Worm (Caenorhabditis elegans) whole organism, L3 larva: ENCODE data around the gene dct-5.

Source experiments
- R02D3.7 ChIP-seq: fragments of 150-350 bp; optimal IDR thresholded peaks from 2 replicates; lab custom pipeline; 2014; ENCODE audit warnings: missing biosample characterization, missing genetic modification characterization
- ama-1 ChIP-seq: fragments of 150-350 bp; optimal IDR thresholded peaks from 2 replicates; lab custom pipeline; 2018
- ceh-16 ChIP-seq: sonication (generic microtip); optimal IDR thresholded peaks from 2 replicates; lab custom pipeline; 2017; ENCODE audit warnings: missing biosample characterization, missing genetic modification characterization
- ceh-28 ChIP-seq: fragments of 150-350 bp; optimal IDR thresholded peaks from 2 replicates; lab custom pipeline; 2014; ENCODE audit warnings: missing biosample characterization, missing genetic modification reagents, missing genetic modification characterization
- daf-12 ChIP-seq: fragments of 150-350 bp; optimal IDR thresholded peaks from 2 replicates; lab custom pipeline; 2014; ENCODE audit warnings: missing biosample characterization, missing genetic modification reagents, missing genetic modification characterization
- egl-27 ChIP-seq: sonication (generic microtip); optimal IDR thresholded peaks from 4 replicates; lab custom pipeline; 2017; ENCODE audit warnings: missing biosample characterization, missing genetic modification reagents, missing genetic modification characterization
- elt-1 ChIP-seq: fragments of 150-350 bp; optimal IDR thresholded peaks from 2 replicates; lab custom pipeline; 2014; ENCODE audit warnings: missing biosample characterization, missing genetic modification characterization
- elt-2 ChIP-seq: sonication (generic microtip); optimal IDR thresholded peaks from 2 replicates; lab custom pipeline; 2016; ENCODE audit warnings: missing genetic modification reagents, mild to moderate bottlenecking, missing genetic modification characterization, missing compliant biosample characterization
- fkh-10 ChIP-seq: sonication (generic microtip); optimal IDR thresholded peaks from 2 replicates; lab custom pipeline; 2017; ENCODE audit warnings: missing biosample characterization, missing genetic modification reagents, missing genetic modification characterization
- fkh-2 ChIP-seq: fragments of 150-350 bp; optimal IDR thresholded peaks from 2 replicates; lab custom pipeline; 2014; ENCODE audit warnings: missing biosample characterization, missing genetic modification reagents, missing genetic modification characterization
- hmg-11 ChIP-seq: sonication (generic microtip); optimal IDR thresholded peaks from 2 replicates; lab custom pipeline; 2016; ENCODE audit warnings: missing genetic modification characterization, missing compliant biosample characterization
- jun-1 ChIP-seq: fragments of 150-350 bp; optimal IDR thresholded peaks from 2 replicates; lab custom pipeline; 2014; ENCODE audit warnings: missing biosample characterization, missing genetic modification reagents, missing genetic modification characterization
- lin-15B ChIP-seq: fragments of 150-350 bp; optimal IDR thresholded peaks from 2 replicates; lab custom pipeline; 2014; ENCODE audit warnings: missing biosample characterization, missing genetic modification characterization
- lin-39 ChIP-seq: fragments of 150-350 bp; optimal IDR thresholded peaks from 2 replicates; lab custom pipeline; 2018; ENCODE audit warnings: missing biosample characterization, missing genetic modification reagents, missing genetic modification characterization
- mdl-1 ChIP-seq: fragments of 150-350 bp; optimal IDR thresholded peaks from 2 replicates; lab custom pipeline; 2014; ENCODE audit warnings: missing biosample characterization, missing genetic modification characterization
- mml-1 ChIP-seq: fragments of 150-350 bp; sonication (generic microtip); optimal IDR thresholded peaks from 3 replicates; lab custom pipeline; 2014; ENCODE audit warnings: missing biosample characterization, missing genetic modification characterization
- nfya-1 ChIP-seq: sonication (generic microtip); optimal IDR thresholded peaks from 2 replicates; lab custom pipeline; 2017; ENCODE audit warnings: missing genetic modification characterization, mild to moderate bottlenecking, missing compliant biosample characterization, antibody characterized with exemption, moderate library complexity; ENCODE audit not compliant: insufficient read depth
- nhr-11 ChIP-seq: fragments of 150-350 bp; optimal IDR thresholded peaks from 2 replicates; lab custom pipeline; 2014; ENCODE audit warnings: missing biosample characterization, missing genetic modification characterization
- nhr-23 ChIP-seq: fragments of 150-350 bp; optimal IDR thresholded peaks from 2 replicates; lab custom pipeline; 2014; ENCODE audit warnings: missing biosample characterization, missing genetic modification reagents, missing genetic modification characterization
- nhr-237 ChIP-seq: fragments of 150-350 bp; optimal IDR thresholded peaks from 2 replicates; lab custom pipeline; 2014; ENCODE audit warnings: missing biosample characterization, missing genetic modification characterization
- nhr-25 ChIP-seq: sonication (generic microtip); optimal IDR thresholded peaks from 2 replicates; lab custom pipeline; 2017; ENCODE audit warnings: missing biosample characterization, missing genetic modification characterization
- nhr-28 ChIP-seq: fragments of 150-350 bp; optimal IDR thresholded peaks from 2 replicates; lab custom pipeline; 2014; ENCODE audit warnings: missing biosample characterization, missing genetic modification characterization
- nhr-76 ChIP-seq: fragments of 150-350 bp; sonication (generic microtip); optimal IDR thresholded peaks from 5 replicates; lab custom pipeline; 2014; ENCODE audit warnings: missing biosample characterization, missing genetic modification characterization
- nhr-77 ChIP-seq: fragments of 150-350 bp; optimal IDR thresholded peaks from 2 replicates; lab custom pipeline; 2014; ENCODE audit warnings: missing biosample characterization, missing genetic modification characterization
- pha-4 ChIP-seq: fragments of 150-350 bp; optimal IDR thresholded peaks from 2 replicates; lab custom pipeline; 2014; ENCODE audit warnings: missing biosample characterization, missing genetic modification reagents, missing genetic modification characterization
- skn-1 ChIP-seq: fragments of 150-350 bp; optimal IDR thresholded peaks from 2 replicates; lab custom pipeline; 2014; ENCODE audit warnings: missing biosample characterization, missing genetic modification characterization
- snpc-4 ChIP-seq: fragments of 150-350 bp; optimal IDR thresholded peaks from 2 replicates; lab custom pipeline; 2014; ENCODE audit warnings: missing biosample characterization, missing genetic modification characterization
- unc-39 ChIP-seq: sonication (generic microtip); optimal IDR thresholded peaks from 4 replicates; lab custom pipeline; 2017; ENCODE audit warnings: missing biosample characterization, missing genetic modification characterization
- unc-62 ChIP-seq: fragments of 150-350 bp; sonication (generic microtip); optimal IDR thresholded peaks from 4 replicates; lab custom pipeline; 2014; ENCODE audit warnings: missing biosample characterization, missing genetic modification reagents, missing genetic modification characterization
- zag-1 ChIP-seq: fragments of 150-350 bp; optimal IDR thresholded peaks from 2 replicates; lab custom pipeline; 2014; ENCODE audit warnings: missing biosample characterization, missing genetic modification characterization
- ztf-11 ChIP-seq: fragments of 150-350 bp; optimal IDR thresholded peaks from 2 replicates; lab custom pipeline; 2014; ENCODE audit warnings: missing biosample characterization, missing genetic modification characterization
- ztf-4 ChIP-seq: fragments of 150-350 bp; optimal IDR thresholded peaks from 2 replicates; lab custom pipeline; 2014; ENCODE audit warnings: missing biosample characterization, missing genetic modification characterization

dct-5 gene

DNA sequence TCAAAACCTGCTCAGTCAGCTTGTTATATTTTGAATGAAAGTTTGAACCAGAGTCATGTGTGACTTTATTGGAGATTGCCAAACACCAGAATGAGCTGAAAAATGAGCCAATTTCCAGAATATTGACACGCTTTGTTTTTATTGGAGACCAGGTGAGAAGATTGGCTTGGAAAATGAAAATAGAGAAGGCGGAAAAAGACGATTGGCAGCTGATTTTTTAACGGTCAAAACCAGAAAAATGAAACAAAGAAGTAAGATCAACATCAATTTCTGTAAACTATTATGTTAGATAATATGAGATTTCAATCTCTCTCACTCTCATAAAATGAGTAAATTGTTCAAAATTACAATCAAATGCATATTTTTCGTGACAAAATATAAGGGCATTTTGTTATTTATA, 3.7 kb downstream of the dct-5 start, which contains the start of gene srx-114:
Gene srx-114, minus strand, starts transcription at position 101 of the 400 bp plus-strand sequence.
- TF ChIP-seq lin-39 (tag; lab: Kevin White, UChicago): no peak
- no peak for TF ChIP-seq elt-1 (tag; lab: Kevin White, UChicago)
- TF ChIP-seq fkh-10 (GFP tag; lab: Kevin White, UChicago): no peak
- TF ChIP-seq daf-12 (tag; lab: Kevin White, UChicago): no peak
- no peak for TF ChIP-seq nfya-1 (tag; lab: Kevin White, UChicago)
- TF ChIP-seq mml-1 (tag; lab: Kevin White, UChicago): no peak
- TF ChIP-seq unc-62: no peak

DNA sequence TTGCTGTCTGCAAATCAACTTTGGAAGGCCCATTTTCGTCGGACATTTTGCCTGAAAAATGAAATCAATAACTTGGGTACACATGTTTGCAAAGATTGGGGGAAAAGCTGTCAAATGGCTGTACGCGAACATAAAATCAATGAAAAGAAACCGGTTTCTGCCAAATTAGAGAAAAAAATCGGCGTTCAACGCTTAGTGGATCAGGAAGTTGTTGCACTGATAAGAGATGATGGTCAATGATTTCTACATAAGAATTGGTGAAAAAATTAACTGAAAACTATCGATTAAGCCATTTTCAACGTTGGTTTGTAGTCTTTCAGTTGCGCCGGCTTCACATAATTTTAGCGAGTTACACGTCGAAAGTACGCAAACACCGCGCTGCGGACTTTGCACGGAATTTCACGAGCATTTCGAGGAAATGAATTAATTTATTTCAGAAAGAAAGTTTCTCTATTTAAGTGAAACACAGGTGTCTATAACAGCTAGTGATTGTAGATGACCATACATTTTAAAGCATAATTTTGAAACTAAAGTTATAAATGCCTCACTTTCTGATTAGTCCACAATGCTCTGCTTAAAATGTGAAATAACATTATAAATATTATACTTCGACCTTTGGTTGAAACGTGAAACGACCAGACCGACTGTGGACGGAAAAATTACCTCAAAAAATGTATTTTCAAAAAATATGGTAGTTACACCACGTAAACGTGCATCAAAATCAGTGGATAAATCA, 7.0 kb downstream of the dct-5 start, which contains the start of the genes F07F6.4 and F07F6.2:
Gene F07F6.4, minus strand, starts transcription at position 51 of the 736 bp plus-strand sequence.
Gene F07F6.2, plus strand, starts transcription at position 686 of the 736 bp plus-strand sequence.
- TF ChIP-seq nfya-1 (tag; lab: Kevin White, UChicago): peak; percentile 31
- TF ChIP-seq ama-1: no peak
- peak; percentile 7 for TF ChIP-seq nhr-25 (tag; lab: Kevin White, UChicago)
- TF ChIP-seq snpc-4: peak; percentile 41
- TF ChIP-seq nhr-28 (tag; lab: Kevin White, UChicago): no peak
- TF ChIP-seq lin-15B (tag; lab: Kevin White, UChicago): peak; percentile 28
- peak; percentile 49 for TF ChIP-seq elt-2
- TF ChIP-seq hmg-11 (tag; lab: Kevin White, UChicago): peak; percentile 22

- TF ChIP-seq elt-2 (peak; percentile 61), unc-39 (no peak)
Observed at ce11 chrII:5426470-5426869, 10.3 kb downstream of the dct-5 start.

DNA sequence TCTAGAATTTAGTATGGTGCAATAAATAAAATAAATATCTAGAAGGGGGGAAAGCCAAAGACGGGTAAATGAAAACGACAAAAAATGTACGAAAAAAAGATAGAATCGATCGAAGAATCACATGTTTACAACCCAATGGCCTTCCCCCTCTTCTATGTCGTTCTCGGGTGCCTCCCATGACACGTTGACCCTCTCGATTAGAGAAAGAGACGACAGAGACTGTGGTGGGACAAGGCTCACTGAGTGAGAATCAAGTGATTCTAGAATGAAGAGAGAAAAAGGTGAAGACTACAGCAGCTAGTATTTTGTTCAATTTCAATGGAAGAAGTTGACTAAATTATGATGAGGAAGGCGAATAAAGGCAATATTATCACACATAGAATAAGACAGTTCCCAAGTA, 10.7 kb downstream of the dct-5 start:
- TF ChIP-seq elt-2: peak; percentile 85
- TF ChIP-seq unc-39: no peak
- TF ChIP-seq nhr-237 (tag; lab: Kevin White, UChicago): no peak
- peak; percentile 46 for TF ChIP-seq nhr-23 (tag; lab: Kevin White, UChicago)
- no peak for TF ChIP-seq unc-62
- TF ChIP-seq nhr-25 (tag; lab: Kevin White, UChicago): peak; percentile 49
- peak; percentile 11 for TF ChIP-seq jun-1 (tag; lab: Kevin White, UChicago)
- TF ChIP-seq mdl-1 (tag; lab: Kevin White, UChicago): no peak
- no peak for TF ChIP-seq fkh-2
- TF ChIP-seq lin-39 (tag; lab: Kevin White, UChicago): peak; percentile 13
- TF ChIP-seq fkh-10 (GFP tag; lab: Kevin White, UChicago): no peak
- TF ChIP-seq daf-12 (tag; lab: Kevin White, UChicago): no peak
- TF ChIP-seq nhr-11: no peak
- TF ChIP-seq R02D3.7 (tag; lab: Kevin White, UChicago): no peak
- TF ChIP-seq mml-1 (tag; lab: Kevin White, UChicago): no peak
- peak; percentile 49 for TF ChIP-seq hmg-11 (tag; lab: Kevin White, UChicago)
- peak; percentile 66 for TF ChIP-seq ama-1
- TF ChIP-seq nhr-76 (tag; lab: Kevin White, UChicago): no peak
- TF ChIP-seq egl-27 (tag; lab: Kevin White, UChicago): peak; percentile 6
- no peak for TF ChIP-seq nhr-77 (tag; lab: Kevin White, UChicago)
- no peak for TF ChIP-seq lin-15B (tag; lab: Kevin White, UChicago)
- peak; percentile 85 for TF ChIP-seq pha-4 (tag; lab: Kevin White, UChicago)
- no peak for TF ChIP-seq ztf-4 (tag; lab: Kevin White, UChicago)
- peak; percentile 32 for TF ChIP-seq ceh-28
- no peak for TF ChIP-seq ceh-16 (tag; lab: Kevin White, UChicago)
- no peak for TF ChIP-seq zag-1 (tag; lab: Kevin White, UChicago)
- peak; percentile 82 for TF ChIP-seq nfya-1 (tag; lab: Kevin White, UChicago)
- no peak for TF ChIP-seq snpc-4
- no peak for TF ChIP-seq skn-1 (tag; lab: Kevin White, UChicago)

DNA sequence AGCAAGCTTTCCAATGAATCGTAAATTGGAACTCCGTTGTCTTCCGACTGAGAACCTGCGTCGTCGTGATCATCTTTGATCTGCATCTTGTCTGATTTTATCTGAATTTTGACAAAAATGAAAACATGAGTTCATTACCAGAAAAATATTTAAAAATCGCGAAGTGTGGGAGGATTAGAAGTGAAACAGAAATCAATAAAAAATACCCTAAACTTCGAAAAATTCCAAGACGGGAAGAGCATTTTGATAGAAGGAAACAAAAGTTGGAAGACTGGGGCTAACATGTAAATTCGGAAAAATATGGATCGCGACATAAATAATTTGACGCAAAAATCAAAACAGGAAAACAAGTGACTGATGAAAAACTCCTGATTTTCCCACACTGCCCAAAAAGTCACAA, 11.1 kb downstream of the dct-5 start, which contains the start of gene F07F6.8:
Gene F07F6.8, minus strand, starts transcription at position 101 of the 400 bp plus-strand sequence.
- TF ChIP-seq ama-1 (no peak), snpc-4 (no peak), ztf-4 (tag; lab: Kevin White, UChicago) (no peak), nhr-11 (no peak), ztf-11 (no peak), unc-62 (no peak)
- TF ChIP-seq, all 47 proteins: peak for 0
